Fruit fly (Drosophila melanogaster): ENCODE results near the gene CG17294.

Gene CG17294

DNA sequence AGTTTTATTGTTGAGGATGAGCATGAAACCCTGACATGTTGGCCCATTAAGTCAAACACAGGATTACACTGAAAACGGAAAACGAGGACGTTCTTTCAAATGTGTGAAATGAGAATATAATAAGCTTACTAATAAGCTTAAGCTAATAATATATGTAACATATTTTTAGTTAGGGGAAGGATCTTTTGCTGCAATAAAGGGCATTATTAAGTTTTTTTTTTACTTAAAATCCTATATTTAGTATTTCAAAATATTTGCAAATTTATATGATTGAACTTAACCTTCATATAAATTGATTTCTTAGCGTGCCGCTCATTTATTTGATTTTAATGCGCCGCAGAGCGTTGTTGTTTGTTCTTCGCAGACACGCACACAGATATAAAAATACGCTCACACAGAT is 43.6 kb upstream of the CG17294 start (continued):
- TF ChIP-seq CG10462 (GFP tag; optimal IDR thresholded peaks at IDR 0.05) (no peak), Hmr (GFP tag; optimal IDR thresholded peaks at IDR 0.05) (peak; percentile 44), Neu2 (GFP tag; optimal IDR thresholded peaks at IDR 0.05; ENCODE audit: borderline replicate concordance) (no peak), Fer1 (GFP tag; optimal IDR thresholded peaks at IDR 0.05) (peak; percentile 40), Usf (GFP tag; optimal IDR thresholded peaks at IDR 0.05) (no peak), Ets65A (GFP tag) (peak; percentile 27), Taf1 (GFP tag; IDR thresholded peaks at IDR 0.05) (no peak), Blimp-1 (GFP tag; optimal IDR thresholded peaks at IDR 0.05) (no peak), shn (GFP tag; optimal IDR thresholded peaks at IDR 0.05) (no peak), CG7839 (tag; optimal IDR thresholded peaks at IDR 0.05) (peak; percentile 32), nom (GFP tag; optimal IDR thresholded peaks at IDR 0.05) (no peak), oc (tag; optimal IDR thresholded peaks at IDR 0.05) (no peak), ash1 (GFP tag; optimal IDR thresholded peaks at IDR 0.05) (no peak), CG18011 (GFP tag; optimal IDR thresholded peaks at IDR 0.05) (no peak), CG3281 (GFP tag; optimal IDR thresholded peaks at IDR 0.05) (peak; percentile 20), Atf6 (GFP tag; IDR thresholded peaks at IDR 0.05) (peak; percentile 31; the same call in 1 of the 2 replicates), sima (GFP tag; optimal IDR thresholded peaks at IDR 0.05) (no peak), scrt (GFP tag; optimal IDR thresholded peaks at IDR 0.05) (peak; percentile 18), CG7786 (GFP tag; optimal IDR thresholded peaks at IDR 0.05) (no peak), twi (tag; optimal IDR thresholded peaks at IDR 0.05) (no peak), Ravus (GFP tag; IDR thresholded peaks at IDR 0.05) (no peak), CG14860 (GFP tag; IDR thresholded peaks at IDR 0.05; ENCODE audit: partially characterized antibody) (no peak), CG34422 (GFP tag; IDR thresholded peaks at IDR 0.05) (no peak), az2 (GFP tag; optimal IDR thresholded peaks at IDR 0.05) (no peak), Ptx1 (GFP tag; IDR thresholded peaks at IDR 0.05) (no peak), C15 (GFP tag; IDR thresholded peaks at IDR 0.05) (no peak), dan (GFP tag; IDR thresholded peaks at IDR 0.05) (no peak), CG6765 (GFP tag; optimal IDR thresholded peaks at IDR 0.05) (no peak), tll (GFP tag; optimal IDR thresholded peaks at IDR 0.05) (no peak), CG11504 (tag; optimal IDR thresholded peaks at IDR 0.05) (peak; percentile 51), dm (GFP tag; optimal IDR thresholded peaks at IDR 0.05) (no peak), sens (GFP tag) (no peak), CG12236 (GFP tag; optimal IDR thresholded peaks at IDR 0.05) (no peak), sr (GFP tag; IDR thresholded peaks at IDR 0.05) (no peak), CG11085 (GFP tag; IDR thresholded peaks at IDR 0.05) (no peak), CG5245 (GFP tag; optimal IDR thresholded peaks at IDR 0.05) (no peak), CG15269 (tag; optimal IDR thresholded peaks at IDR 0.05) (no peak), cwo (GFP tag; optimal IDR thresholded peaks at IDR 0.05) (peak; percentile 12), CkIIα-i1 (GFP tag; IDR thresholded peaks at IDR 0.05) (no peak), Pdp1 (GFP tag; optimal IDR thresholded peaks at IDR 0.05) (no peak), phol (tag; optimal IDR thresholded peaks at IDR 0.05) (peak; percentile 4), CG8290 (GFP tag; optimal IDR thresholded peaks at IDR 0.05) (no peak), CG8290 (tag; optimal IDR thresholded peaks at IDR 0.05) (no peak), HmgZ (tag; optimal IDR thresholded peaks at IDR 0.05) (no peak), CG13424 (tag; optimal IDR thresholded peaks at IDR 0.05) (no peak), wdn (GFP tag; IDR thresholded peaks at IDR 0.05) (no peak), CG12219 (GFP tag; optimal IDR thresholded peaks at IDR 0.05) (no peak), Abd-B (GFP tag; optimal IDR thresholded peaks at IDR 0.05) (peak; percentile 5), gem (tag; optimal IDR thresholded peaks at IDR 0.05) (peak; percentile 19), Meics (GFP tag; optimal IDR thresholded peaks at IDR 0.05) (peak; percentile 54), CG17568 (GFP tag; optimal IDR thresholded peaks at IDR 0.05) (no peak), B-H1 (GFP tag; IDR thresholded peaks at IDR 0.05) (no peak)
